Worm (Caenorhabditis elegans): ENCODE results near the gene dnj-20.

DNA sequence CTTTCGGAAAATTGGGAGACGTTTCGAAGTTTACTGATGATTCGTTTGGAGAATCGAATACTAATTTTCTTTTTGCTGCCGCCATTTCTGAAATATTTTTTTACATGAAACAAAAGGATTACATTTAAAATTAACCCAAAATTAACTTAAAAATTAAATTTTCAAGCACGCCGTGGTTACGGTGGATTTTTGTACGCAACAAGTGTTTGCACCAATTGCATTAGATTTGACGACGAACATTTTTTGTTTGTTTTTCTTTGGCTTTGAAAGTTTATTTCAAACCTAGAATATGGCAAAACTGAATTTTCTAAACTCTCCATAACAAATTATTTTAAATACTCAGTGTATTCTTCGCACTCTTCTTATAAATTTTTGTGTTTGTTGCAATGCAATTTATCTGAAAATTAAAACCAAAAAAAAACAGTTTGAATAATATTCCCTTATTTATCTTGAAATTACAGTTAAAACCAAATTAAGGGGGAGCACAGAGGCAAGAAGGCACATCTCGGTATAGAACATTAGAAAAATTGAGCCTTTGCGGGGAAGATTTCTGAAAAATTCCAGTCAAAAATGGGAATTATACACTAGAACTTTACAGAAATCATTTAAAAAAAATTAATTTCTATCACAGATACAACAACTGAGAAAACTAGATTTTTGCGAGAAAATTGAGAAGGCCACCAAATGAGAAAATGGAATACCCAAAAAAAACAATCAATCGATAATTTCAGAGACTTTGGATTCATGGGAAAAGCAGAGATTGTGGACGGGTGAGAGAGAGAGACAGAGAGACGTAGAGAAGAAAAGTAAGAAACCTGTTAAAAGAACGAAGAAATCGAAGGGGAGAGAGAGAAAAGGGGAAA, 6.7 kb downstream of the dnj-20 start, which contains the start of gene hal-3:
- TF ChIP-seq flt-1 (GFP tag; IDR thresholded peaks at IDR 0.05) (no peak), aly-1 (tag; optimal IDR thresholded peaks at IDR 0.05) (no peak), tbx-37 (GFP tag; conservative IDR thresholded peaks at IDR 0.05) (no peak), hmbx-1 (tag; optimal IDR thresholded peaks at IDR 0.05) (no peak), ama-1 (optimal IDR thresholded peaks at IDR 0.05) (no peak)

All from whole organism, early embryonic.